Fruit fly (Drosophila melanogaster): ENCODE data around the gene Ucp4B.

Ucp4B gene

dm6 chr2L:5999247-5999646 lies 29.6 kb downstream of the Ucp4B start, which contains the start of gene Kdm5 (continued):
- TF ChIP-seq caup (GFP tag; optimal IDR thresholded peaks at IDR 0.05; ENCODE audit: severe bottlenecking) (peak; percentile 62), Ssrp (tag; optimal IDR thresholded peaks at IDR 0.05) (no peak), sisA (GFP tag; IDR thresholded peaks at IDR 0.05) (no peak), CG15514 (GFP tag; optimal IDR thresholded peaks at IDR 0.05) (peak; percentile 69), CG3838 (GFP tag; optimal IDR thresholded peaks at IDR 0.05) (no peak), CG43689 (GFP tag; IDR thresholded peaks at IDR 0.05) (no peak), toy (GFP tag; IDR thresholded peaks at IDR 0.05) (no peak), NfI (GFP tag; optimal IDR thresholded peaks at IDR 0.05) (no peak), sd (tag; optimal IDR thresholded peaks at IDR 0.05) (no peak), sug (tag; optimal IDR thresholded peaks at IDR 0.05) (peak; percentile 99), CG30431 (GFP tag; optimal IDR thresholded peaks at IDR 0.05) (no peak), slou (GFP tag; optimal IDR thresholded peaks at IDR 0.05) (no peak), klu (GFP tag; IDR thresholded peaks at IDR 0.05) (peak; percentile 47; the same call in 1 of the 2 replicates), dimm (GFP tag; IDR thresholded peaks at IDR 0.05) (no peak), ato (GFP tag; IDR thresholded peaks at IDR 0.05; ENCODE audit: partially characterized antibody) (0 out of 2 replicates have a peak, but pooled peaks have one; percentile 51), E2f1 (GFP tag; IDR thresholded peaks at IDR 0.05) (0 out of 2 replicates have a peak, but pooled peaks have one; percentile 26), HmgZ (tag; optimal IDR thresholded peaks at IDR 0.05) (peak; percentile 62), CG18764 (GFP tag; optimal IDR thresholded peaks at IDR 0.05) (no peak), Nf-YA (GFP tag; IDR thresholded peaks at IDR 0.05) (0 out of 2 replicates have a peak, but pooled peaks have one; percentile 11), CG7839 (tag; optimal IDR thresholded peaks at IDR 0.05) (peak; percentile 4), pnt (GFP tag; optimal IDR thresholded peaks at IDR 0.05) (no peak), btn (GFP tag; optimal IDR thresholded peaks at IDR 0.05) (no peak), gro (GFP tag; optimal IDR thresholded peaks at IDR 0.05) (peak; percentile 22), E2f2 (GFP tag; IDR thresholded peaks at IDR 0.05) (peak; percentile 67), Neu2 (GFP tag; optimal IDR thresholded peaks at IDR 0.05; ENCODE audit: borderline replicate concordance) (no peak), CG33213 (GFP tag; optimal IDR thresholded peaks at IDR 0.05) (peak; percentile 64), CG4820 (GFP tag; optimal IDR thresholded peaks at IDR 0.05) (no peak), Ravus (GFP tag; IDR thresholded peaks at IDR 0.05) (no peak), CG17829 (tag; optimal IDR thresholded peaks at IDR 0.05) (peak; percentile 42), vnd (GFP tag; IDR thresholded peaks at IDR 0.05; ENCODE audit: partially characterized antibody) (no peak), lmd (GFP tag; IDR thresholded peaks at IDR 0.05) (peak; percentile 25; the same call in 1 of the 2 replicates), CG14441 (GFP tag; IDR thresholded peaks at IDR 0.05) (no peak), Adf1 (GFP tag; IDR thresholded peaks at IDR 0.05) (0 out of 2 replicates have a peak, but pooled peaks have one; percentile 27), CG1832 (GFP tag; optimal IDR thresholded peaks at IDR 0.05) (no peak), Aef1 (GFP tag; IDR thresholded peaks at IDR 0.05) (no peak), CG6175 (GFP tag; IDR thresholded peaks at IDR 0.05) (no peak), CG7372 (GFP tag; IDR thresholded peaks at IDR 0.05) (no peak), CG18599 (GFP tag; optimal IDR thresholded peaks at IDR 0.05) (peak; percentile 25), CG10431 (GFP tag; optimal IDR thresholded peaks at IDR 0.05) (peak; percentile 58), CG12299 (tag; optimal IDR thresholded peaks at IDR 0.05) (no peak), gsb (GFP tag; IDR thresholded peaks at IDR 0.05) (no peak), CG6254 (GFP tag; optimal IDR thresholded peaks at IDR 0.05) (no peak), mld (GFP tag; IDR thresholded peaks at IDR 0.05; ENCODE audit: partially characterized antibody) (no peak), Dfd (GFP tag; optimal IDR thresholded peaks at IDR 0.05) (no peak), CG10979 (tag; optimal IDR thresholded peaks at IDR 0.05) (no peak), lbe (GFP tag; optimal IDR thresholded peaks at IDR 0.05) (no peak), D19A (tag; optimal IDR thresholded peaks at IDR 0.05) (no peak), CG15696 (tag; optimal IDR thresholded peaks at IDR 0.05) (no peak), CG10565 (GFP tag; optimal IDR thresholded peaks at IDR 0.05) (no peak), dysf (GFP tag; IDR thresholded peaks at IDR 0.05) (no peak; the same call in 2 of the 3 replicates), unc-4 (GFP tag; IDR thresholded peaks at IDR 0.05; ENCODE audit: partially characterized antibody) (0 out of 2 replicates have a peak, but pooled peaks have one; percentile 26)

All from whole organism, embryonic.